Worm (Caenorhabditis elegans): ENCODE measurements around the gene ugt-16.

ce11 chrV:12809876-12810275 lies 14.9 kb upstream of the ugt-16 start, which contains the start of gene ZC443.1:
- TF ChIP-seq D2030.7 (GFP tag; IDR thresholded peaks at IDR 0.05) (no peak), nfya-1 (tag; optimal IDR thresholded peaks at IDR 0.05; ENCODE audit: borderline replicate concordance, insufficient read depth) (no peak), ztf-25 (GFP tag; IDR thresholded peaks at IDR 0.05) (no peak), lin-54 (GFP tag; optimal IDR thresholded peaks at IDR 0.05) (no peak)
